Worm (Caenorhabditis elegans) whole organism, early embryonic: ENCODE data around the gene nhr-32.

Experiments
- F13C5.2 ChIP-seq: sonication (generic microtip); optimal IDR thresholded peaks from 2 replicates; lab custom pipeline; 2017; ENCODE audit warnings: mild to moderate bottlenecking, missing genetic modification characterization, inconsistent platforms, missing compliant biosample characterization
- ama-1 ChIP-seq: fragments of 150-350 bp; optimal IDR thresholded peaks from 2 replicates; lab custom pipeline; 2014
- ceh-13 ChIP-seq: fragments of 200-800 bp; sonication (Bioruptor generic); optimal IDR thresholded peaks from 2 replicates; lab custom pipeline; 2018; ENCODE audit warnings: mild to moderate bottlenecking, missing genetic modification characterization, missing compliant biosample characterization
- ceh-36 ChIP-seq: sonication (generic microtip); optimal IDR thresholded peaks from 2 replicates; lab custom pipeline; 2016; ENCODE audit warnings: missing genetic modification characterization, inconsistent platforms, missing compliant biosample characterization
- ets-7 ChIP-seq: sonication (generic microtip); optimal IDR thresholded peaks from 2 replicates; lab custom pipeline; 2016; ENCODE audit warnings: missing genotype, missing genetic modification characterization, missing compliant biosample characterization
- flt-1 ChIP-seq: fragments of 200-800 bp; sonication (Bioruptor generic); IDR thresholded peaks from 2 replicates; pipeline ENCODE4 v1.3.6; 2022; ENCODE audit warnings: missing genetic modification characterization, missing compliant biosample characterization
- hmbx-1 ChIP-seq: sonication (generic microtip); optimal IDR thresholded peaks from 2 replicates; lab custom pipeline; 2016; ENCODE audit warnings: mild to moderate bottlenecking, missing genetic modification characterization, missing compliant biosample characterization
- hmg-4 ChIP-seq: fragments of 200-800 bp; sonication (Bioruptor generic); optimal IDR thresholded peaks from 2 replicates; lab custom pipeline; 2018; ENCODE audit warnings: mild to moderate bottlenecking, missing genetic modification characterization, missing compliant biosample characterization
- hnd-1 ChIP-seq: sonication (generic microtip); optimal IDR thresholded peaks from 2 replicates; lab custom pipeline; 2016; ENCODE audit warnings: missing genetic modification characterization, missing compliant biosample characterization
- pes-1 ChIP-seq: fragments of 200-800 bp; sonication (Bioruptor generic); IDR thresholded peaks from 2 replicates; pipeline ENCODE4 v1.3.6; 2022; ENCODE audit warnings: missing genetic modification reagents, missing genetic modification characterization, missing compliant biosample characterization
- sea-1 ChIP-seq: fragments of 200-800 bp; sonication (Bioruptor generic); conservative IDR thresholded peaks from 2 replicates; pipeline ENCODE4 v1.3.6; 2022; ENCODE audit warnings: missing genetic modification characterization, missing compliant biosample characterization
- tbx-11 ChIP-seq: fragments of 200-800 bp; sonication (Bioruptor generic); IDR thresholded peaks from 2 replicates; pipeline ENCODE4 v1.3.6; 2022; ENCODE audit warnings: missing genetic modification characterization, missing compliant biosample characterization
- tra-4 ChIP-seq: sonication (generic microtip); optimal IDR thresholded peaks from 2 replicates; lab custom pipeline; 2017; ENCODE audit warnings: missing genetic modification characterization, missing compliant biosample characterization

- no peak for TF ChIP-seq ama-1 (lab: Kevin White, UChicago)
- TF ChIP-seq hnd-1 (tag; lab: Kevin White, UChicago): no peak
- no peak for TF ChIP-seq hmg-4 (GFP tag; lab: Kevin White, UChicago)
- TF ChIP-seq flt-1 (GFP tag; lab: Robert Waterston, UW): no peak
- TF ChIP-seq F13C5.2 (tag; lab: Kevin White, UChicago): no peak
- no peak for TF ChIP-seq sea-1 (GFP tag; lab: Robert Waterston, UW)
- no peak for TF ChIP-seq pes-1 (GFP tag; lab: Robert Waterston, UW)
- TF ChIP-seq tra-4 (tag; lab: Kevin White, UChicago): no peak
- TF ChIP-seq hmbx-1 (tag; lab: Kevin White, UChicago): no peak
- TF ChIP-seq ceh-36 (tag; lab: Kevin White, UChicago): no peak
- no peak for TF ChIP-seq ets-7 (tag; lab: Kevin White, UChicago)
- no peak for TF ChIP-seq ceh-13 (GFP tag; lab: Kevin White, UChicago)
- TF ChIP-seq tbx-11 (GFP tag; lab: Robert Waterston, UW): no peak
These were observed 27.1 kb downstream of the nhr-32 start, which contains the start of gene phf-33 for ce11 chrX:13278876-13279275.
